Fruit fly (Drosophila melanogaster): ENCODE results near the gene CG2004.

The CG2004 gene

DNA sequence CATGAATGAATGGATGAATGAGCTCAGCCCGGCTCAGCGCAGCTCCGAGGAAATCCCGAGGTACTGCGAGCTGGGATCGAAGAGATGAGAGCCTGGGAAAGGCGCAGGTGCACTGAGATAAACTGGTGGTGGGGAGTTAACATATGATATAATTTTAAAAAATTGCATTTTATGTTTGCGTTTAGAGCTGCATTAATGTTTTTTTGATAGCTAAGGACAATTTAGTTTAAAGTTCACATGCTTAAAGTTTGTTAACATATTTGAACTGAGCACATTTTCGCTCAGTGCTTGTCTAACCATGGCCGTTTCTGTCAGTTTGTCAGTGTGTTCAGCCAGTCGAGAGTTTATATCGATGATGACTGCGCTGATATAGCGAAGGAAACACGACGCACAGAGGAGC, 15.6 kb upstream of the CG2004 start (continued):
- TF ChIP-seq cyc (GFP tag; optimal IDR thresholded peaks at IDR 0.05): peak; percentile 58
- TF ChIP-seq Eip93F (GFP tag; optimal IDR thresholded peaks at IDR 0.05): no peak
- peak; percentile 39 for TF ChIP-seq OdsH (GFP tag; optimal IDR thresholded peaks at IDR 0.05)
- no peak for TF ChIP-seq Gug (GFP tag; IDR thresholded peaks at IDR 0.05)
- TF ChIP-seq Ets96B (tag; optimal IDR thresholded peaks at IDR 0.05): peak; percentile 65
- peak; percentile 41 for TF ChIP-seq Hr4 (GFP tag; optimal IDR thresholded peaks at IDR 0.05)
- TF ChIP-seq CG34406 (GFP tag; optimal IDR thresholded peaks at IDR 0.05): peak; percentile 16
- TF ChIP-seq Blimp-1 (GFP tag; optimal IDR thresholded peaks at IDR 0.05): peak; percentile 1
- TF ChIP-seq CG11902 (GFP tag; optimal IDR thresholded peaks at IDR 0.05): no peak
- TF ChIP-seq CG8632 (GFP tag; optimal IDR thresholded peaks at IDR 0.05): no peak
- peak; percentile 58 for TF ChIP-seq topi (GFP tag; optimal IDR thresholded peaks at IDR 0.05)
- TF ChIP-seq CG1621 (tag; optimal IDR thresholded peaks at IDR 0.05): peak; percentile 56
- peak; percentile 45 for TF ChIP-seq fd59A (GFP tag; optimal IDR thresholded peaks at IDR 0.05)
- peak; percentile 58 for TF ChIP-seq esn (GFP tag; optimal IDR thresholded peaks at IDR 0.05)
- peak; percentile 51 for TF ChIP-seq Smox (GFP tag; optimal IDR thresholded peaks at IDR 0.05)
- TF ChIP-seq CG6163 (GFP tag; IDR thresholded peaks at IDR 0.05): peak; percentile 79
- TF ChIP-seq CG6808 (GFP tag; optimal IDR thresholded peaks at IDR 0.05): peak; percentile 66
- TF ChIP-seq achi (GFP tag; optimal IDR thresholded peaks at IDR 0.05): peak; percentile 38
- TF ChIP-seq Sox15 (GFP tag; optimal IDR thresholded peaks at IDR 0.05): no peak
- TF ChIP-seq CG4318 (GFP tag; optimal IDR thresholded peaks at IDR 0.05): no peak
- TF ChIP-seq CG3919 (GFP tag; optimal IDR thresholded peaks at IDR 0.05): peak; percentile 64
- peak; percentile 45 for TF ChIP-seq acj6 (GFP tag; optimal IDR thresholded peaks at IDR 0.05)
- peak; percentile 31 for TF ChIP-seq Sox102F (GFP tag; optimal IDR thresholded peaks at IDR 0.05)
- peak; percentile 27 for TF ChIP-seq pdm3 (GFP tag; optimal IDR thresholded peaks at IDR 0.05)
- no peak for TF ChIP-seq CG7368 (GFP tag; optimal IDR thresholded peaks at IDR 0.05)
- no peak for TF ChIP-seq fd85E (GFP tag; optimal IDR thresholded peaks at IDR 0.05)
- TF ChIP-seq CG10631 (GFP tag; optimal IDR thresholded peaks at IDR 0.05): peak; percentile 64
- TF ChIP-seq dsx (GFP tag; optimal IDR thresholded peaks at IDR 0.05; ENCODE audit: poor library complexity, severe bottlenecking): peak; percentile 44

DNA sequence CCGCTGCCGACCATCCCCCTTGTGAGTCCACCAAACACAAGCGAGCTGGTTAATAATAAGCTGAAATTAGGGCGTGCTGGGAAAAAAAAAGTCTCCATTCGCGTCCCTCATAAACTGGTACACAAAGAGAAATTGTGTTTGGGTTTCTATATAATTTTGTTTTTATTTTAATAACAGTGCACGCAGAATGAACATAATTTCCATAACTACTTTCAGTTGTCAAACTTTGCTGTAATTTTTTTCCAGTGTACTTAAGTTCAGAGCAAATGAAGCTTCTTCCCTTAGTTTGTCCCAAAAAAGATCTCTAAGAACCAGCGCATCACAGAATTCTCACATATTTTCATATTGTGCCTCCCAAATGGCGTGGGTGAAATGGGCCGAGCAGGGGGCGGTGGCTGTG, 13.3 kb upstream of the CG2004 start:
- peak; percentile 12 for TF ChIP-seq Eip78C (GFP tag)
- no peak for TF ChIP-seq CG16779 (tag; optimal IDR thresholded peaks at IDR 0.05)
- peak; percentile 29 for TF ChIP-seq svp (GFP tag)
- TF ChIP-seq Ets21C (GFP tag; optimal IDR thresholded peaks at IDR 0.05): no peak
- no peak for TF ChIP-seq CG4318 (GFP tag; optimal IDR thresholded peaks at IDR 0.05)
- no peak for TF ChIP-seq Sox14 (GFP tag; optimal IDR thresholded peaks at IDR 0.05)

DNA sequence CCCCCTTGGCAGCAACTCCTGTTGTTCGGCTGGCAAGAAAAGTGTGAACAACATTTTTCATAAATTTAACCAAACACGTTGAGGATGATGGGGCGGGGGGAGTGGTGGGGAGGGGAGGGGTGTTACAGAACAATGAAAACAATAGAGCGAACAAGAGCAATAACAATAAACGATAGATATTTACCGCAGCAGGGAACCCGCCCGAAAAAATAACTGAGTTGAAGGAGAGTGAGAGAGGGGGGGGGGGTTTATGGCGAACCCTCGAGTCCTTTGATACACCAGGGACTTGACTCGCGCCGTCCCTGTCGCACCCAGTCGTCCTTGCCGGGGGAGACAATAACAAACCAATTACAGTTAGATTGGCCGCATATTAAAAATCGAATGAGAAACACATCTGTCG, 12.1 kb upstream of the CG2004 start:
- TF ChIP-seq CG3919 (GFP tag; optimal IDR thresholded peaks at IDR 0.05): no peak
- no peak for TF ChIP-seq fkh (GFP tag; optimal IDR thresholded peaks at IDR 0.05)
- TF ChIP-seq Sox15 (GFP tag; optimal IDR thresholded peaks at IDR 0.05): no peak
- no peak for TF ChIP-seq cyc (GFP tag; optimal IDR thresholded peaks at IDR 0.05)
- TF ChIP-seq CG15336 (GFP tag; IDR thresholded peaks at IDR 0.05): no peak
- no peak for TF ChIP-seq vri (GFP tag; optimal IDR thresholded peaks at IDR 0.05)
- TF ChIP-seq ss (GFP tag; optimal IDR thresholded peaks at IDR 0.05): no peak
- no peak for TF ChIP-seq Met (GFP tag; optimal IDR thresholded peaks at IDR 0.05)
- no peak for TF ChIP-seq fd85E (GFP tag; optimal IDR thresholded peaks at IDR 0.05)
- no peak for TF ChIP-seq CG16779 (tag; optimal IDR thresholded peaks at IDR 0.05)

DNA sequence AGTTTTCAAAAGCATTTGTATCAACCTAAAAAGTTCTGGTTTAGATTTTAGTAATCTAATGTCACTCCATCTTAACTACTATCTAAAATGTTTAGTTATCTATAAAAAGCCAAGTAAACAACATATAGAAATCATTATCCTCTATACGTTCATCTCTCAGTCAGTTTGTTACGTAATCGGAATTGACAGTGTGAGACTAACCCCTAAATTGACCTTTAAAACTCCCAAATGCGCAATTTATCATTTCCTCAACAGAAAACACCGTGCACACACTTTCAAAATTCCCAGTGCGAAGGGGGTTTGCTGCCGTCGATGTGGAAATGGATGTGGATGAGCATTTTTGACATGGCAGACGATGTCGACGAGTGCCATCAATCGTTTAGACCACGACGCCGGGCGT, 10.5 kb upstream of the CG2004 start:
- TF ChIP-seq CG31627 (GFP tag; optimal IDR thresholded peaks at IDR 0.05) (no peak), CG9139 (GFP tag; optimal IDR thresholded peaks at IDR 0.05) (no peak)

Measured in whole organism, prepupa.